Worm (Caenorhabditis elegans): ENCODE data around the gene R10E4.9.

DNA sequence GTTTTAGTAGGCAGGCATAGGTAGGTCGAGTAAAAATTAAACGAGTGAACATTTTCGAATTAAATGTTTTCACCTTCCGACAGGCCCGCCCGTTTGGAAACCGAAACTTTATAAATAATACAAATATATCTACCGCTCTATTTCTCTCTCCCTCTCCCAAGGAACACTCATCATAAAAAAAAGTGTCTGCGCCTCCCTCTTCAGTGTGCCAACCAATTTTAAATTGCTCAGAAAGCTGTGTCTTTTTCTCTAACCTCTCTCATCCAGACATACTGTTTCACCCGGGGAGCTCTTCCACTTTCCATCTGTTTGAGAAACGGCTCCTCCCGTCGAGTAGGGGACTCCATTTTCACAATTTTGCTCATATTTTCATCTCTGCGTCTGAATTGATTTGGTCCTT is 20.9 kb upstream of the R10E4.9 start:
- TF ChIP-seq him-1 (tag; optimal IDR thresholded peaks at IDR 0.05) (no peak), W03F9.2 (tag; optimal IDR thresholded peaks at IDR 0.05) (no peak)
